Worm (Caenorhabditis elegans): ENCODE measurements around the gene F54H5.5.

Gene F54H5.5

DNA sequence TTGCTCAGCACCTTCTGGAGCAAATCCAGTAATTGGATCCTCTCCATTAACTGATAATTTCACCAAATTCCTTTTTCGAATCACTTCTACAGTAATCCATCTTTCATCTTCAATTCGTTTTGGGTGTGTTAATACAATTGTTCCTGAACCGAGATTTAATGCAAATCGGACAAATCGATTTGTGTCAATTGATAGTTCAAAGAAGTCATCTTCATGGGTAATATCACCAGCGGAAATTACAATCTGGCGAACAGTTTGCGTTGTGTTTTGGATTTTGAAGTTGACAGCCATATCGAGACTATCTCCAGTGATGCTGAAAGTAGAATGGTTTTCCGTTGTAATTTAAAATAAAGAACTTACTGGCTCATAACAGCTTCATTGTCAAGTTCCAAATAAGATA is 10.8 kb upstream of the F54H5.5 start:
- TF ChIP-seq dao-5 (tag; optimal IDR thresholded peaks at IDR 0.05) = no peak
- TF ChIP-seq W03F9.2 (tag; optimal IDR thresholded peaks at IDR 0.05) = no peak
- no peak for TF ChIP-seq him-1 (tag; optimal IDR thresholded peaks at IDR 0.05)

- TF ChIP-seq dao-5 (tag; optimal IDR thresholded peaks at IDR 0.05) (no peak), W03F9.2 (tag; optimal IDR thresholded peaks at IDR 0.05) (no peak), him-1 (tag; optimal IDR thresholded peaks at IDR 0.05) (no peak)
These were observed 9.1 kb upstream of the F54H5.5 start, which contains the start of gene T19D12.5 for ce11 chrII:6636136-6636535. T19D12.5 (minus strand) TSS chrII:6636236.

ce11 chrII:6631995-6632394 is 4.9 kb upstream of the F54H5.5 start:
- TF ChIP-seq him-1 (tag; optimal IDR thresholded peaks at IDR 0.05) = no peak
- TF ChIP-seq dao-5 (tag; optimal IDR thresholded peaks at IDR 0.05) = no peak
- no peak for TF ChIP-seq W03F9.2 (tag; optimal IDR thresholded peaks at IDR 0.05)

- TF ChIP-seq dao-5 (tag; optimal IDR thresholded peaks at IDR 0.05) (no peak), him-1 (tag; optimal IDR thresholded peaks at IDR 0.05) (no peak), W03F9.2 (tag; optimal IDR thresholded peaks at IDR 0.05) (no peak)
These were observed 3.7 kb upstream of the F54H5.5 start, which contains the start of gene T19D12.4 for ce11 chrII:6630811-6631210. T19D12.4 (plus strand) TSS chrII:6631105.

ce11 chrII:6629775-6630174 is 2.7 kb upstream of the F54H5.5 start:
- TF ChIP-seq him-1 (tag; optimal IDR thresholded peaks at IDR 0.05) (no peak), dao-5 (tag; optimal IDR thresholded peaks at IDR 0.05) (no peak), W03F9.2 (tag; optimal IDR thresholded peaks at IDR 0.05) (no peak)

- TF ChIP-seq W03F9.2 (tag; optimal IDR thresholded peaks at IDR 0.05) (no peak), dao-5 (tag; optimal IDR thresholded peaks at IDR 0.05) (no peak), him-1 (tag; optimal IDR thresholded peaks at IDR 0.05) (no peak)
These were observed 1.3 kb upstream of the F54H5.5 start for ce11 chrII:6628397-6628796.

- TF ChIP-seq dao-5 (tag; optimal IDR thresholded peaks at IDR 0.05) (no peak), him-1 (tag; optimal IDR thresholded peaks at IDR 0.05) (no peak), W03F9.2 (tag; optimal IDR thresholded peaks at IDR 0.05) (no peak)
These were observed 1.8 kb downstream of the F54H5.5 start, which contains the start of gene F54H5.14 for ce11 chrII:6625302-6625701. F54H5.14 (minus strand) TSS chrII:6625402.

ce11 chrII:6621886-6622285 is 5.2 kb downstream of the F54H5.5 start, which contains the start of gene F54H5.3:
F54H5.3 (plus strand) TSS chrII:6622186.
- TF ChIP-seq W03F9.2 (tag; optimal IDR thresholded peaks at IDR 0.05) (no peak), him-1 (tag; optimal IDR thresholded peaks at IDR 0.05) (no peak), dao-5 (tag; optimal IDR thresholded peaks at IDR 0.05) (no peak)

- TF ChIP-seq him-1 (tag; optimal IDR thresholded peaks at IDR 0.05) = no peak
- TF ChIP-seq dao-5 (tag; optimal IDR thresholded peaks at IDR 0.05) = no peak
- TF ChIP-seq W03F9.2 (tag; optimal IDR thresholded peaks at IDR 0.05) = no peak
These were observed 8.1 kb downstream of the F54H5.5 start for ce11 chrII:6619007-6619406.

ce11 chrII:6616770-6617169 is 10.3 kb downstream of the F54H5.5 start, which contains the start of gene klf-3:
klf-3 (plus strand) TSS chrII:6616878.
- TF ChIP-seq dao-5 (tag; optimal IDR thresholded peaks at IDR 0.05) (no peak), W03F9.2 (tag; optimal IDR thresholded peaks at IDR 0.05) (no peak), him-1 (tag; optimal IDR thresholded peaks at IDR 0.05) (no peak)

DNA sequence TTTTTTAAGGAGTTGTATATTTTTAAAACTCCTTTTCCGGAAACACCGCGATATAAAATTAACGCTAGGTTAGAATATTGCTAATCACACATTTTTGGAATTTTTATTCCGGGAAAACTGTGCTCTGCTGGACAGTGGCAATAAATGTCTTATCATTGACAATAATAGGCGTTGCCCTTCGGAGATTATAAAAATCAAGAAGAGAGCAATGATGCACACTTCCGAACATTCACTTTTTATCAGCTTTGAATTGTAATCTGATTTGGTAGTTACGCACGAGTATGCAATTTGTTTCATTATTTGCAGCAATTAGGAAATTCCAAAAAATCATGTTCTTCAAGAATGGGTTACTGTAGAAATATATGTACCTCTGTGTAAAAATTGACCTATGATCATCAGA is 10.9 kb downstream of the F54H5.5 start:
- TF ChIP-seq dao-5 (tag; optimal IDR thresholded peaks at IDR 0.05) = no peak
- TF ChIP-seq him-1 (tag; optimal IDR thresholded peaks at IDR 0.05) = no peak

- TF ChIP-seq W03F9.2 (tag; optimal IDR thresholded peaks at IDR 0.05) (no peak), him-1 (tag; optimal IDR thresholded peaks at IDR 0.05) (no peak)
These were observed 11.7 kb downstream of the F54H5.5 start for ce11 chrII:6615232-6616029.

ce11 chrII:6614500-6614899 is 12.6 kb downstream of the F54H5.5 start:
- no peak for TF ChIP-seq W03F9.2 (tag; optimal IDR thresholded peaks at IDR 0.05)
- no peak for TF ChIP-seq dao-5 (tag; optimal IDR thresholded peaks at IDR 0.05)
- TF ChIP-seq him-1 (tag; optimal IDR thresholded peaks at IDR 0.05) = no peak

DNA sequence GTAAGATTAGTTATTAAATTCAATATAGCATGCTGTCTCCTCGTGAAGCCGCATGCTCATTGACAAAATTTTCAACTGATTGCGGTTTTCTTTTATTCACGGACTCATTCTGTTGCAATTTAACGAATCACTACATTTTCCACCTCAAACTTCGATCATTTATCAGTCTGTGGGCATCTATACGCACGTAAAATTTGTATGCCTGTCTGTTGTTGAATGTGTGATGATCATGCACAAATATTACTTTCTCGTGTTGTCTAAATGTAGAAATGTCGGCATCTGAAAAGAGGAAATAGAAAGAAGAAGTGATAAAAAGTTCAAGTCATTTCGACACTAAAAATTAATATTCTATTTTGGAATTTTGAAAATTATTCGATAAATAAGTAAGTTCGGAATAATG is 14.5 kb downstream of the F54H5.5 start:
- no peak for TF ChIP-seq him-1 (tag; optimal IDR thresholded peaks at IDR 0.05)
- TF ChIP-seq dao-5 (tag; optimal IDR thresholded peaks at IDR 0.05) = no peak

DNA sequence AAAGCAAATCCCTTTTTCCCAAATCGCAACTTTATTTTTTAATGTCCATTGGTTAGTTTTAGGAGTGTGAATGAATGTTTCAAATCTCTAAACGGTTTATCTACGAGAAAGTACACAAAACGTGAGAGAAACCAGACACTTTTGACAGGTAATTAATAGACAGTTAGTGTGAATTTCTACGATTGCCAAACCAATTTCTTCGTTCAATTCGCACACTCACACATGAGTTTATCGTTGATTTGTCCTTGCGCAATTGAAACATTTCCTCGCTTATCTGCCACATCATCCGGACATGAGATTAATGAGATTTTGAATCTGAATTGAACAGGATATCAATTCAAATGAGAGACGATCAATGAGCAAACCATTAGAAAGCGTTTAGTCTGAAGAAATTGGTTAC is 16.8 kb downstream of the F54H5.5 start:
- no peak for TF ChIP-seq him-1 (tag; optimal IDR thresholded peaks at IDR 0.05)
- no peak for TF ChIP-seq W03F9.2 (tag; optimal IDR thresholded peaks at IDR 0.05)
- no peak for TF ChIP-seq dao-5 (tag; optimal IDR thresholded peaks at IDR 0.05)
